Worm (Caenorhabditis elegans) whole organism, early embryonic: ENCODE data around the gene repo-1.

Experiments
- F13C5.2 ChIP-seq: sonication (generic microtip); optimal IDR thresholded peaks from 2 replicates; lab custom pipeline; 2017; ENCODE audit warnings: mild to moderate bottlenecking, missing genetic modification characterization, inconsistent platforms, missing compliant biosample characterization
- ama-1 ChIP-seq: fragments of 150-350 bp; optimal IDR thresholded peaks from 2 replicates; lab custom pipeline; 2014
- ceh-13 ChIP-seq: fragments of 200-800 bp; sonication (Bioruptor generic); optimal IDR thresholded peaks from 2 replicates; lab custom pipeline; 2018; ENCODE audit warnings: mild to moderate bottlenecking, missing genetic modification characterization, missing compliant biosample characterization
- scrt-1 ChIP-seq: fragments of 200-800 bp; sonication (Bioruptor generic); IDR thresholded peaks from 2 replicates; pipeline ENCODE4 v1.3.6; 2022; ENCODE audit warnings: missing genetic modification characterization, missing compliant biosample characterization

DNA sequence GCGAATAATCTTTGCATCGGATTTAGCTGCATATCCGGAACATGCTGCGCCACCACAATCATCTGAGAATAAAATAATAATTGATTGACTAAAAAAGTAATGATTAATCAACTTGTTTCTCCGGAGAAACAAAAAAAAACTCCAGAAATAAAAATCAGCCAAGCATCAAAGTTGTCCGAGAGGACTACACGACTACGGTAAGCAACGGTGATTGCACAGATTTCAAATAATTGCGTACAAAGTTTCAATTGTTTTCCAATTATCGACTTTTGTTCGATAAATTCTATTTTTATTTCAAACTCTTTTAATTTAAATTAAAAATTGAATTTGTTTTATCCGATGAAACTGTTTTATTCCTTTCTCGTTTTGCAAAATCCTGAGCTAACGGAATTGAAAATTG, 9.1 kb downstream of the repo-1 start, which contains the start of gene cpsf-4:
- no peak for TF ChIP-seq ama-1 (lab: Kevin White, UChicago)
- no peak for TF ChIP-seq ceh-13 (GFP tag; lab: Kevin White, UChicago)
- TF ChIP-seq scrt-1 (GFP tag; lab: Robert Waterston, UW), result no peak
- no peak for TF ChIP-seq F13C5.2 (tag; lab: Kevin White, UChicago)
